Fruit fly (Drosophila melanogaster): ENCODE data around the gene slo.

Gene slo

dm6 chr3R:24667538-24668207 is 5.4 kb downstream of the slo start (continued):
- TF ChIP-seq Lpt (GFP tag; optimal IDR thresholded peaks at IDR 0.05) (no peak), bsh (GFP tag; optimal IDR thresholded peaks at IDR 0.05) (no peak), lmd (GFP tag; IDR thresholded peaks at IDR 0.05) (peak; percentile 31; the same call in 1 of the 2 replicates), CG17361 (GFP tag; IDR thresholded peaks at IDR 0.05) (no peak), CG2116 (GFP tag; optimal IDR thresholded peaks at IDR 0.05) (no peak), Tbp (GFP tag; optimal IDR thresholded peaks at IDR 0.05) (no peak), tgo (GFP tag; IDR thresholded peaks at IDR 0.05) (no peak), ci (GFP tag; IDR thresholded peaks at IDR 0.05) (0 out of 3 replicates have a peak, but pooled peaks have one; percentile 33), B-H2 (GFP tag; optimal IDR thresholded peaks at IDR 0.05) (no peak), Hr51 (GFP tag; optimal IDR thresholded peaks at IDR 0.05) (peak in 1 of 2 experiments; percentile 29), Sry-δ (GFP tag; optimal IDR thresholded peaks at IDR 0.05) (no peak), sob (GFP tag; IDR thresholded peaks at IDR 0.05) (0 out of 2 replicates have a peak, but pooled peaks have one; percentile 10), CG2678 (tag; optimal IDR thresholded peaks at IDR 0.05) (peak; percentile 60), kay (GFP tag; optimal IDR thresholded peaks at IDR 0.05) (no peak), Sox100B (GFP tag; optimal IDR thresholded peaks at IDR 0.05) (no peak), grau (tag; optimal IDR thresholded peaks at IDR 0.05) (peak; percentile 34), CG17829 (tag; optimal IDR thresholded peaks at IDR 0.05) (no peak), slbo (GFP tag; IDR thresholded peaks at IDR 0.05) (no peak), bcd (GFP tag; optimal IDR thresholded peaks at IDR 0.05) (no peak), H15 (GFP tag; IDR thresholded peaks at IDR 0.05) (no peak), phol (tag; optimal IDR thresholded peaks at IDR 0.05) (no peak), exex (tag; optimal IDR thresholded peaks at IDR 0.05) (no peak), TFAM (GFP tag; optimal IDR thresholded peaks at IDR 0.05) (no peak), dan (GFP tag; IDR thresholded peaks at IDR 0.05) (no peak), CHES-1-like (GFP tag; optimal IDR thresholded peaks at IDR 0.05) (no peak), CG31388 (GFP tag; optimal IDR thresholded peaks at IDR 0.05) (no peak), scrt (GFP tag; optimal IDR thresholded peaks at IDR 0.05) (no peak), emc (GFP tag; optimal IDR thresholded peaks at IDR 0.05) (no peak), jumu (GFP tag; optimal IDR thresholded peaks at IDR 0.05) (no peak), pnt (GFP tag; optimal IDR thresholded peaks at IDR 0.05) (no peak), crc (GFP tag; optimal IDR thresholded peaks at IDR 0.05) (no peak)

dm6 chr3R:24671662-24672061 is 9.4 kb downstream of the slo start:
- TF ChIP-seq gcm (GFP tag; optimal IDR thresholded peaks at IDR 0.05) (no peak), nerfin-1 (tag; optimal IDR thresholded peaks at IDR 0.05) (no peak), CG31365 (tag; optimal IDR thresholded peaks at IDR 0.05) (no peak), onecut (GFP tag; IDR thresholded peaks at IDR 0.05) (peak; percentile 84), HmgD (GFP tag; optimal IDR thresholded peaks at IDR 0.05) (no peak), abd-A (tag; optimal IDR thresholded peaks at IDR 0.05) (peak; percentile 50), dimm (GFP tag; IDR thresholded peaks at IDR 0.05) (no peak), sug (tag; optimal IDR thresholded peaks at IDR 0.05) (no peak), CG11695 (GFP tag; IDR thresholded peaks at IDR 0.05) (no peak), chinmo (GFP tag; IDR thresholded peaks at IDR 0.05; ENCODE audit: partially characterized antibody) (0 out of 4 replicates have a peak, but pooled peaks have one; percentile 6)
